Worm (Caenorhabditis elegans): ENCODE results near the gene K07F5.7.
"Not testable (repeated sequence)": the region's sequence is repeated elsewhere in the genome, so short reads cannot be mapped to it uniquely, and the experiment has no call there.

K07F5.7 gene

ce11 chrIV:9840984-9841590 is 6.9 kb downstream of the K07F5.7 start, which contains the start of the genes kin-24 and msp-56:
Gene kin-24, minus strand, starts transcription at chrIV:9841084.
Gene msp-56, plus strand, starts transcription at chrIV:9841540.
- TF ChIP-seq F13H6.1 (tag; optimal IDR thresholded peaks at IDR 0.05) (no peak), hlh-13 (GFP tag; optimal IDR thresholded peaks at IDR 0.05) (no peak), ceh-2 (tag; optimal IDR thresholded peaks at IDR 0.05) (no peak), ceh-14 (tag; optimal IDR thresholded peaks at IDR 0.05) (no peak), lin-11 (tag; optimal IDR thresholded peaks at IDR 0.05) (no peak), hlh-6 (tag; optimal IDR thresholded peaks at IDR 0.05) (no peak), elt-4 (tag; optimal IDR thresholded peaks at IDR 0.05) (no peak), hlh-30 (tag; optimal IDR thresholded peaks at IDR 0.05; ENCODE audit: insufficient read depth) (no peak), nfya-1 (tag; optimal IDR thresholded peaks at IDR 0.05) (no peak), ceh-6 (GFP tag; optimal IDR thresholded peaks at IDR 0.05) (no peak), sox-2 (GFP tag; IDR thresholded peaks at IDR 0.05) (no peak), ama-1 (optimal IDR thresholded peaks at IDR 0.05) (no peak), rnt-1 (tag; optimal IDR thresholded peaks at IDR 0.05) (no peak), gmeb-2 (tag; optimal IDR thresholded peaks at IDR 0.05) (no peak), pag-3 (tag; optimal IDR thresholded peaks at IDR 0.05; ENCODE audit: borderline replicate concordance) (no peak), ceh-31 (tag; optimal IDR thresholded peaks at IDR 0.05) (no peak)

ce11 chrIV:9837349-9837748 is 10.6 kb downstream of the K07F5.7 start, which contains the start of gene msp-10:
Gene msp-10, plus strand, starts transcription at chrIV:9837649.
- TF ChIP-seq T23F11.4 (GFP tag; optimal IDR thresholded peaks at IDR 0.05); C08G9.2 (tag; optimal IDR thresholded peaks at IDR 0.05); fkh-6 (tag; optimal IDR thresholded peaks at IDR 0.05): not testable (repeated sequence)

- TF ChIP-seq pag-3 (tag; optimal IDR thresholded peaks at IDR 0.05; ENCODE audit: borderline replicate concordance) (no peak), hlh-8 (tag; optimal IDR thresholded peaks at IDR 0.05) (no peak), pha-4 (tag; optimal IDR thresholded peaks at IDR 0.05) (no peak), tbx-2 (tag; optimal IDR thresholded peaks at IDR 0.05) (no peak), F13H6.1 (tag; optimal IDR thresholded peaks at IDR 0.05) (no peak), che-1 (tag; optimal IDR thresholded peaks at IDR 0.05) (no peak), ceh-45 (GFP tag; IDR thresholded peaks at IDR 0.05) (no peak), dve-1 (tag; optimal IDR thresholded peaks at IDR 0.05) (no peak), zip-5 (tag; optimal IDR thresholded peaks at IDR 0.05) (no peak)
Measured at ce11 chrIV:9836317-9836716, 11.7 kb downstream of the K07F5.7 start, which contains the start of gene msp-81. Gene msp-81, minus strand, starts transcription at chrIV:9836417.

- TF ChIP-seq hlh-6 (tag; optimal IDR thresholded peaks at IDR 0.05): no peak
- no peak for TF ChIP-seq fkh-6 (tag; optimal IDR thresholded peaks at IDR 0.05)
Measured at ce11 chrIV:9833337-9833736, 14.6 kb downstream of the K07F5.7 start.

ce11 chrIV:9832586-9832985 is 15.4 kb downstream of the K07F5.7 start, which contains the start of gene kin-21:
Gene kin-21, plus strand, starts transcription at chrIV:9832886.
- no peak for TF ChIP-seq pros-1 (tag; optimal IDR thresholded peaks at IDR 0.05)
- TF ChIP-seq ets-4 (tag; optimal IDR thresholded peaks at IDR 0.05): no peak
- TF ChIP-seq C38D4.7 (GFP tag; optimal IDR thresholded peaks at IDR 0.05): no peak
- no peak for TF ChIP-seq sox-2 (GFP tag; IDR thresholded peaks at IDR 0.05)

ce11 chrIV:9825196-9825744 is 22.7 kb downstream of the K07F5.7 start, which contains the start of gene mtr-4:
Gene mtr-4, plus strand, starts transcription at chrIV:9825694.
- no peak for TF ChIP-seq sox-2 (GFP tag; IDR thresholded peaks at IDR 0.05)
- TF ChIP-seq madf-2 (tag; optimal IDR thresholded peaks at IDR 0.05): no peak
- no peak for TF ChIP-seq ceh-2 (tag; optimal IDR thresholded peaks at IDR 0.05)
- TF ChIP-seq ceh-22 (tag; optimal IDR thresholded peaks at IDR 0.05): no peak
- no peak for TF ChIP-seq ceh-6 (GFP tag; optimal IDR thresholded peaks at IDR 0.05)

Measured in whole organism, late embryonic.